Fruit fly (Drosophila melanogaster) whole organism, embryonic: ENCODE data around the gene ND-MNLL.

Experiments
- Atf6 ChIP-seq: fragments of 200-800 bp; sonication (Bioruptor generic); IDR thresholded peaks from 2 replicates; pipeline ENCODE4 v1.3.6; 2022; ENCODE audit warnings: missing biosample characterization, missing genetic modification characterization
- CG1024 ChIP-seq: fragments of 200-800 bp; sonication (Bioruptor generic); IDR thresholded peaks from 2 replicates; pipeline ENCODE4 v1.3.6; 2022; ENCODE audit warnings: missing biosample characterization, missing genetic modification characterization
- CG12155 ChIP-seq: fragments of 200-800 bp; sonication (Bioruptor generic); optimal IDR thresholded peaks from 3 replicates; lab custom pipeline; 2016; ENCODE audit warnings: missing biosample characterization, missing genetic modification characterization
- CG12391 ChIP-seq: fragments of 200-800 bp; sonication (Bioruptor generic); optimal IDR thresholded peaks from 3 replicates; lab custom pipeline; 2018; ENCODE audit warnings: missing biosample characterization, mild to moderate bottlenecking, missing genetic modification characterization, moderate library complexity
- CG12659 ChIP-seq: fragments of 200-800 bp; sonication (Bioruptor generic); optimal IDR thresholded peaks from 3 replicates; lab custom pipeline; 2017; ENCODE audit warnings: mild to moderate bottlenecking, missing biosample characterization, missing genetic modification reagents, missing genetic modification characterization
- CG15479 ChIP-seq: fragments of 200-800 bp; sonication (Bioruptor generic); optimal IDR thresholded peaks from 3 replicates; lab custom pipeline; 2019; ENCODE audit warnings: missing biosample characterization, mild to moderate bottlenecking, missing genetic modification characterization, moderate library complexity
- CG15601 ChIP-seq: fragments of 200-800 bp; sonication (Bioruptor generic); optimal IDR thresholded peaks from 3 replicates; lab custom pipeline; 2019; ENCODE audit warnings: missing biosample characterization, mild to moderate bottlenecking, missing genetic modification characterization, moderate library complexity
- CG15696 ChIP-seq: fragments of 200-800 bp; sonication (Bioruptor generic); optimal IDR thresholded peaks from 2 replicates; lab custom pipeline; 2019; ENCODE audit warnings: missing biosample characterization, mild to moderate bottlenecking, missing genetic modification characterization, moderate library complexity
- CG1603 ChIP-seq: fragments of 200-800 bp; sonication (Bioruptor generic); optimal IDR thresholded peaks from 2 replicates; lab custom pipeline; 2019; ENCODE audit warnings: missing biosample characterization, mild to moderate bottlenecking, missing genetic modification characterization, moderate library complexity
- CG17361 ChIP-seq: fragments of 200-800 bp; sonication (Bioruptor generic); IDR thresholded peaks from 3 replicates; pipeline ENCODE4 v1.3.6; 2022; ENCODE audit warnings: missing biosample characterization, missing genetic modification characterization
- CG18262 ChIP-seq: fragments of 200-800 bp; optimal IDR thresholded peaks from 3 replicates; lab custom pipeline; 2019; ENCODE audit warnings: missing biosample characterization, mild to moderate bottlenecking, missing genetic modification characterization, moderate library complexity
- CG2120 ChIP-seq: fragments of 200-800 bp; sonication (Bioruptor generic); optimal IDR thresholded peaks from 3 replicates; lab custom pipeline; 2016; ENCODE audit warnings: missing biosample characterization, missing genetic modification characterization
- CG2712 ChIP-seq: fragments of 200-800 bp; optimal IDR thresholded peaks from 3 replicates; lab custom pipeline; 2019; ENCODE audit warnings: missing biosample characterization, mild to moderate bottlenecking, missing genetic modification characterization, moderate library complexity
- CG2889 ChIP-seq: fragments of 200-800 bp; sonication (Bioruptor generic); IDR thresholded peaks from 3 replicates; pipeline ENCODE4 v1.3.6; 2022; ENCODE audit warnings: missing biosample characterization, missing genetic modification characterization
- CG31441 ChIP-seq: fragments of 200-800 bp; sonication (Bioruptor generic); IDR thresholded peaks from 2 replicates; pipeline ENCODE4 v1.3.6; 2022; ENCODE audit warnings: missing biosample characterization, missing genetic modification characterization
- CG6813 ChIP-seq: fragments of 200-800 bp; sonication (Bioruptor generic); optimal IDR thresholded peaks from 2 replicates; lab custom pipeline; 2017; ENCODE audit warnings: missing biosample characterization, missing genetic modification characterization, mild to moderate bottlenecking, moderate library complexity, missing genetic modification reagents
- CG7271 ChIP-seq: fragments of 200-800 bp; sonication (Bioruptor generic); optimal IDR thresholded peaks from 2 replicates; lab custom pipeline; 2018; ENCODE audit warnings: missing biosample characterization, mild to moderate bottlenecking, missing genetic modification characterization, moderate library complexity
- CG7745 ChIP-seq: fragments of 200-800 bp; sonication (Bioruptor generic); optimal IDR thresholded peaks from 2 replicates; lab custom pipeline; 2018; ENCODE audit warnings: missing biosample characterization, mild to moderate bottlenecking, missing genetic modification characterization, moderate library complexity
- CG8290 ChIP-seq, 3 experiments: fragments of 200-800 bp; sonication (Bioruptor generic); optimal IDR thresholded peaks; 2 replicates each; lab custom pipeline; 2016 to 2019; ENCODE audit warnings: missing biosample characterization in 3 of 3, missing genetic modification characterization in 3 of 3, mild to moderate bottlenecking in 2 of 3, moderate library complexity in 1 of 3
- CG9727 ChIP-seq: fragments of 200-800 bp; sonication (Bioruptor generic); optimal IDR thresholded peaks from 3 replicates; lab custom pipeline; 2017; ENCODE audit warnings: missing biosample characterization, mild to moderate bottlenecking, missing genetic modification characterization
- CG9817 ChIP-seq: fragments of 200-800 bp; sonication (Bioruptor generic); optimal IDR thresholded peaks from 2 replicates; lab custom pipeline; 2018; ENCODE audit warnings: missing biosample characterization, mild to moderate bottlenecking, missing genetic modification characterization, moderate library complexity
- CHES-1-like ChIP-seq: fragments of 200-800 bp; sonication (Bioruptor generic); optimal IDR thresholded peaks from 2 replicates; lab custom pipeline; 2016; ENCODE audit warnings: missing biosample characterization, missing genetic modification characterization
- Doc3 ChIP-seq: fragments of 200-800 bp; sonication (Bioruptor generic); IDR thresholded peaks from 3 replicates; pipeline ENCODE4 v1.3.6; 2022; ENCODE audit warnings: missing biosample characterization, missing genetic modification characterization; ENCODE audit not compliant: partially characterized antibody
- E2f1 ChIP-seq: fragments of 200-800 bp; sonication (Bioruptor generic); IDR thresholded peaks from 2 replicates; pipeline ENCODE4 v1.3.6; 2022; ENCODE audit warnings: missing biosample characterization, missing genetic modification characterization
- Gsc ChIP-seq: fragments of 200-800 bp; sonication (Bioruptor generic); IDR thresholded peaks from 2 replicates; pipeline ENCODE4 v1.3.6; 2022; ENCODE audit warnings: missing biosample characterization, missing genetic modification characterization
- Lim3 ChIP-seq: fragments of 200-800 bp; sonication (Bioruptor generic); IDR thresholded peaks from 2 replicates; pipeline ENCODE4 v1.3.6; 2022; ENCODE audit warnings: missing biosample characterization, missing genetic modification characterization
- MBD-R2 ChIP-seq: fragments of 200-800 bp; sonication (Bioruptor generic); IDR thresholded peaks from 2 replicates; pipeline ENCODE4 v1.3.6; 2022; ENCODE audit warnings: missing biosample characterization, missing genetic modification characterization
- NFAT ChIP-seq: fragments of 200-800 bp; sonication (Bioruptor generic); IDR thresholded peaks from 2 replicates; pipeline ENCODE4 v1.3.6; 2022; ENCODE audit warnings: missing biosample characterization, missing genetic modification characterization
- Trl ChIP-seq, 3 experiments: fragments of >200 bp in 2 of 3; fragments of 200-800 bp in 1 of 3; sonication (Bioruptor generic) in 1 of 3; optimal IDR thresholded peaks; 2 replicates in 1 of 3; 3 replicates in 2 of 3; lab custom pipeline; 2016 to 2017; ENCODE audit warnings: missing biosample characterization in 1 of 3, missing genetic modification characterization in 1 of 3
- Xrp1 ChIP-seq: fragments of 200-800 bp; sonication (Bioruptor generic); IDR thresholded peaks from 2 replicates; pipeline ENCODE4 v1.3.6; 2022; ENCODE audit warnings: missing biosample characterization, missing genetic modification characterization
- bigmax ChIP-seq: fragments of 200-800 bp; sonication (Bioruptor generic); optimal IDR thresholded peaks from 2 replicates; lab custom pipeline; 2018; ENCODE audit warnings: missing biosample characterization, mild to moderate bottlenecking, missing genetic modification characterization
- br ChIP-seq: fragments of >200 bp; optimal IDR thresholded peaks from 2 replicates; lab custom pipeline; 2017
- bsh ChIP-seq, 2 experiments: fragments of 200-800 bp; sonication (Bioruptor generic); optimal IDR thresholded peaks; 2 replicates each; lab custom pipeline; 2017 to 2018; ENCODE audit warnings: mild to moderate bottlenecking in 2 of 2, missing biosample characterization in 2 of 2, missing genetic modification characterization in 2 of 2, moderate library complexity in 1 of 2
- cad ChIP-seq: fragments of >200 bp; optimal IDR thresholded peaks from 2 replicates; lab custom pipeline; 2017; ENCODE audit warnings: missing biosample characterization, missing genetic modification characterization
- emc ChIP-seq: fragments of 200-800 bp; sonication (Bioruptor generic); optimal IDR thresholded peaks from 2 replicates; lab custom pipeline; 2016; ENCODE audit warnings: missing biosample characterization, missing genetic modification characterization
- gsb ChIP-seq: fragments of 200-800 bp; sonication (Bioruptor generic); IDR thresholded peaks from 2 replicates; pipeline ENCODE4 v1.3.6; 2022; ENCODE audit warnings: missing biosample characterization, missing genetic modification characterization
- her ChIP-seq: fragments of 200-800 bp; sonication (Bioruptor generic); optimal IDR thresholded peaks from 2 replicates; lab custom pipeline; 2016; ENCODE audit warnings: missing biosample characterization, missing genetic modification characterization
- knrl ChIP-seq: fragments of 200-800 bp; sonication (Bioruptor generic); IDR thresholded peaks from 3 replicates; pipeline ENCODE4 v1.3.6; 2022; ENCODE audit warnings: missing biosample characterization, missing genetic modification characterization; ENCODE audit not compliant: partially characterized antibody
- lilli ChIP-seq: fragments of 200-800 bp; sonication (Bioruptor generic); optimal IDR thresholded peaks from 3 replicates; lab custom pipeline; 2016; ENCODE audit warnings: missing biosample characterization, missing genetic modification characterization
- lola ChIP-seq, 3 experiments: fragments of >200 bp in 2 of 3; fragments of 200-800 bp in 1 of 3; sonication (Bioruptor generic) in 1 of 3; optimal IDR thresholded peaks; 2 replicates each; lab custom pipeline; 2017 to 2019; ENCODE audit warnings: missing biosample characterization in 3 of 3, missing genetic modification characterization in 3 of 3, mild to moderate bottlenecking in 1 of 3, moderate library complexity in 1 of 3
- nerfin-1 ChIP-seq: fragments of 200-800 bp; sonication (Bioruptor generic); optimal IDR thresholded peaks from 3 replicates; lab custom pipeline; 2019; ENCODE audit warnings: missing biosample characterization, mild to moderate bottlenecking, missing genetic modification characterization, moderate library complexity
- pho ChIP-seq: fragments of 200-800 bp; sonication (Bioruptor generic); optimal IDR thresholded peaks from 2 replicates; lab custom pipeline; 2016; ENCODE audit warnings: missing biosample characterization, missing genetic modification characterization
- phol ChIP-seq: fragments of 200-800 bp; sonication (Bioruptor generic); optimal IDR thresholded peaks from 3 replicates; lab custom pipeline; 2018; ENCODE audit warnings: missing biosample characterization, mild to moderate bottlenecking, missing genetic modification characterization, moderate library complexity
- prd ChIP-seq, 3 experiments: fragments of >200 bp in 2 of 3; fragments of 200-800 bp in 1 of 3; sonication (Bioruptor generic) in 1 of 3; optimal IDR thresholded peaks in 2 of 3; IDR thresholded peaks in 1 of 3; 2 replicates in 2 of 3; 3 replicates in 1 of 3; pipeline versions ENCODE4 v1.3.6 to Lab custom; 2017 to 2022; ENCODE audit warnings: missing biosample characterization in 1 of 3, missing genetic modification characterization in 1 of 3
- salm ChIP-seq: fragments of 200-800 bp; sonication (Bioruptor generic); optimal IDR thresholded peaks from 2 replicates; lab custom pipeline; 2018; ENCODE audit warnings: missing biosample characterization, mild to moderate bottlenecking, missing genetic modification characterization
- sens-2 ChIP-seq: fragments of 200-800 bp; sonication (Bioruptor generic); IDR thresholded peaks from 2 replicates; pipeline ENCODE4 v1.3.6; 2022; ENCODE audit warnings: missing biosample characterization, missing genetic modification characterization
- sima ChIP-seq: fragments of 200-800 bp; sonication (Bioruptor generic); optimal IDR thresholded peaks from 2 replicates; lab custom pipeline; 2016; ENCODE audit warnings: missing biosample characterization, missing genetic modification characterization
- stwl ChIP-seq: fragments of 200-800 bp; sonication (Bioruptor generic); optimal IDR thresholded peaks from 3 replicates; lab custom pipeline; 2018; ENCODE audit warnings: missing biosample characterization, mild to moderate bottlenecking, missing genetic modification characterization, moderate library complexity
- tna ChIP-seq: fragments of 200-800 bp; sonication (Bioruptor generic); IDR thresholded peaks from 2 replicates; pipeline ENCODE4 v1.3.6; 2022; ENCODE audit warnings: missing biosample characterization, missing genetic modification characterization; ENCODE audit not compliant: partially characterized antibody
- tup ChIP-seq: fragments of 200-800 bp; sonication (Bioruptor generic); optimal IDR thresholded peaks from 2 replicates; lab custom pipeline; 2016; ENCODE audit warnings: missing biosample characterization, mild to moderate bottlenecking, missing genetic modification characterization, moderate library complexity

Gene ND-MNLL

DNA sequence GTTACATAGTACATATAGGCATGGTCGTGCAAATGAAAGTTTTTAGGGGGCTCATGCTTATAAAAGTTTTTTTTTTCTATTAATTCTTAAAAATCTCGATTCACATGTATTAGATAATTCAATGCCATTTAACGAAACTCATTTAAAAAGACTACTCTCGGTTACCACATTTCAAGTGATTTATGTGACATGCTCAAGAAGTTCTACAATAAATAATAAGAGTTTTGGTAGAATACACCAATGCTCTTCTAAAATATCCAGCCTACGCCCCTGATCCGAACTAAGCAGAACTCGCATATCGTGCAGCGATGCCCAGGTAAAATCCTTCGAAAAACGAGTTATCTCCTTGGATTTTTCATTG is 1.1 kb downstream of the ND-MNLL start (continued):
- TF ChIP-seq CG6813 (GFP tag; lab: Kevin White, UChicago) (no peak), Gsc (GFP tag; lab: Robert Waterston, UW) (no peak), sima (no peak), lola (GFP tag; optimal IDR thresholded peaks at IDR 0.05; lab: Kevin White, UChicago) (peak in 1 of 3 experiments; percentile 47), salm (tag; lab: Kevin White, UChicago) (no peak), CG7271 (peak; percentile 11), tna (no peak), CG1024 (GFP tag; lab: Robert Waterston, UW) (no peak), Lim3 (GFP tag; lab: Robert Waterston, UW) (no peak), knrl (no peak), nerfin-1 (no peak), CG7745 (no peak), her (GFP tag; lab: Kevin White, UChicago) (no peak), lilli (GFP tag; lab: Kevin White, UChicago) (peak; percentile 12), CG31441 (GFP tag; lab: Robert Waterston, UW) (0 out of 2 replicates have a peak, but pooled peaks have one; percentile 15), phol (tag; lab: Kevin White, UChicago) (peak; percentile 23), pho (no peak), bigmax (GFP tag; lab: Kevin White, UChicago) (no peak), MBD-R2 (GFP tag; lab: Robert Waterston, UW) (no peak), Doc3 (GFP tag; lab: Robert Waterston, UW) (no peak), E2f1 (GFP tag; lab: Robert Waterston, UW) (no peak), CG15601 (tag; lab: Kevin White, UChicago) (no peak), CG1603 (tag; lab: Kevin White, UChicago) (no peak), CG2120 (GFP tag; lab: Kevin White, UChicago) (peak; percentile 14), Atf6 (GFP tag; lab: Robert Waterston, UW) (no peak), sens-2 (GFP tag; lab: Robert Waterston, UW) (no peak), CG9817 (tag; lab: Kevin White, UChicago) (no peak), bsh (GFP tag; optimal IDR thresholded peaks at IDR 0.05; lab: Kevin White, UChicago) (peak; percentile 15 to 23), gsb (GFP tag; lab: Robert Waterston, UW) (no peak), CG15479 (no peak), CG17361 (0 out of 3 replicates have a peak, but pooled peaks have one; percentile 29), CG12391 (tag; lab: Kevin White, UChicago) (peak; percentile 30), CG18262 (tag; lab: Kevin White, UChicago) (peak; percentile 25), NFAT (GFP tag; lab: Robert Waterston, UW) (no peak), CG8290 (GFP tag; optimal IDR thresholded peaks at IDR 0.05; lab: Kevin White, UChicago) (no peak), CG8290 (tag; optimal IDR thresholded peaks at IDR 0.05; lab: Kevin White, UChicago) (no peak), stwl (tag; lab: Kevin White, UChicago) (no peak), CG2712 (peak; percentile 4), CG12155 (GFP tag; lab: Kevin White, UChicago) (no peak), CHES-1-like (GFP tag; lab: Kevin White, UChicago) (no peak), CG12659 (GFP tag; lab: Kevin White, UChicago) (no peak), Xrp1 (GFP tag; lab: Robert Waterston, UW) (peak; percentile 42; the same call in 1 of the 2 replicates), tup (GFP tag; lab: Kevin White, UChicago) (no peak), Trl (optimal IDR thresholded peaks at IDR 0.05; lab: Kevin White, UChicago) (no peak), Trl (GFP tag; optimal IDR thresholded peaks at IDR 0.05; lab: Kevin White, UChicago) (no peak), CG9727 (GFP tag; lab: Kevin White, UChicago) (peak; percentile 25), CG15696 (tag; lab: Kevin White, UChicago) (peak; percentile 77), cad (GFP tag; lab: Kevin White, UChicago) (no peak), prd (optimal IDR thresholded peaks at IDR 0.05; lab: Kevin White, UChicago) (no peak), prd (GFP tag; IDR thresholded peaks at IDR 0.05; lab: Robert Waterston, UW) (peak; percentile 64; the same call in 2 of the 3 replicates), emc (GFP tag; lab: Kevin White, UChicago) (no peak), br (lab: Kevin White, UChicago) (no peak), CG2889 (GFP tag; lab: Robert Waterston, UW) (no peak)
